Worm (Caenorhabditis elegans) whole organism, L4 larva: ENCODE results near the gene ZC250.5.

Experiments used
- D1046.2 ChIP-seq: fragments of 200-800 bp; sonication (Bioruptor generic); IDR thresholded peaks from 2 replicates; pipeline ENCODE4 v1.3.6; 2022; ENCODE audit warnings: missing genetic modification characterization, missing compliant biosample characterization
- F10B5.3 ChIP-seq: sonication (generic microtip); optimal IDR thresholded peaks from 2 replicates; lab custom pipeline; 2016; ENCODE audit warnings: mild to moderate bottlenecking, missing genetic modification characterization, missing compliant biosample characterization
- F37D6.2 ChIP-seq: sonication (generic microtip); optimal IDR thresholded peaks from 2 replicates; lab custom pipeline; 2016; ENCODE audit warnings: mild to moderate bottlenecking, missing genetic modification characterization, missing compliant biosample characterization
- F49E8.2 ChIP-seq: sonication (generic microtip); optimal IDR thresholded peaks from 2 replicates; lab custom pipeline; 2016; ENCODE audit warnings: missing compliant biosample characterization, mild to moderate bottlenecking, missing genetic modification characterization, borderline replicate concordance
- Y48G9A.11 ChIP-seq: fragments of 200-800 bp; sonication (Bioruptor generic); IDR thresholded peaks from 2 replicates; pipeline ENCODE4 v1.3.6; 2022; ENCODE audit warnings: missing genetic modification reagents, missing genetic modification characterization, missing compliant biosample characterization
- aha-1 ChIP-seq: fragments of 150-350 bp; peaks from one replicate; lab custom pipeline; 2014; ENCODE audit warnings: missing biosample characterization, missing genetic modification characterization
- arid-1 ChIP-seq: fragments of 200-800 bp; sonication (Bioruptor generic); conservative IDR thresholded peaks from 2 replicates; pipeline ENCODE4 v1.3.6; 2022; ENCODE audit warnings: missing genetic modification reagents, missing genetic modification characterization, missing compliant biosample characterization
- ceh-82 ChIP-seq: sonication (generic microtip); optimal IDR thresholded peaks from 2 replicates; lab custom pipeline; 2017; ENCODE audit warnings: missing biosample characterization, missing genetic modification characterization
- cey-2 ChIP-seq: sonication (generic microtip); optimal IDR thresholded peaks from 3 replicates; lab custom pipeline; 2017; ENCODE audit warnings: missing genetic modification characterization, mild to moderate bottlenecking, missing compliant biosample characterization, antibody characterized with exemption, borderline replicate concordance; ENCODE audit not compliant: insufficient read depth
- daf-16 ChIP-seq, 3 experiments: sonication (generic microtip); optimal IDR thresholded peaks; 2 replicates each; lab custom pipeline; 2016 to 2017; ENCODE audit warnings: missing genetic modification characterization in 3 of 3, missing genetic modification reagents in 3 of 3, mild to moderate bottlenecking in 2 of 3, missing compliant biosample characterization in 2 of 3, missing biosample characterization in 1 of 3, moderate library complexity in 1 of 3
- daf-19 ChIP-seq: fragments of 200-800 bp; sonication (Bioruptor generic); conservative IDR thresholded peaks from 2 replicates; pipeline ENCODE4 v1.3.6; 2022; ENCODE audit warnings: missing genetic modification characterization, missing compliant biosample characterization
- daf-8 ChIP-seq: fragments of 200-800 bp; sonication (Bioruptor generic); IDR thresholded peaks from 2 replicates; pipeline ENCODE4 v1.3.6; 2022; ENCODE audit warnings: missing genetic modification characterization, missing compliant biosample characterization
- dmd-6 ChIP-seq: fragments of 200-800 bp; sonication (Bioruptor generic); IDR thresholded peaks from 2 replicates; pipeline ENCODE4 v1.3.6; 2022; ENCODE audit warnings: missing genetic modification reagents, missing genetic modification characterization, missing compliant biosample characterization
- dpl-1 ChIP-seq: fragments of 150-350 bp; optimal IDR thresholded peaks from 2 replicates; lab custom pipeline; 2014; ENCODE audit warnings: missing biosample characterization, missing genetic modification reagents, missing genetic modification characterization
- dve-1 ChIP-seq: sonication (generic microtip); optimal IDR thresholded peaks from 2 replicates; lab custom pipeline; 2017; ENCODE audit warnings: antibody characterized with exemption, mild to moderate bottlenecking, missing genetic modification characterization, missing compliant biosample characterization; ENCODE audit not compliant: insufficient read depth
- egl-27 ChIP-seq: sonication (generic microtip); optimal IDR thresholded peaks from 3 replicates; lab custom pipeline; 2017; ENCODE audit warnings: missing biosample characterization, missing genetic modification reagents, missing genetic modification characterization
- fos-1 ChIP-seq: fragments of 150-350 bp; optimal IDR thresholded peaks from 2 replicates; lab custom pipeline; 2014; ENCODE audit warnings: missing biosample characterization, missing genetic modification characterization
- hlh-11 ChIP-seq: fragments of 200-800 bp; sonication (Bioruptor generic); optimal IDR thresholded peaks from 2 replicates; lab custom pipeline; 2018; ENCODE audit warnings: mild to moderate bottlenecking, missing genetic modification characterization, missing compliant biosample characterization
- lin-13 ChIP-seq: fragments of 150-350 bp; optimal IDR thresholded peaks from 2 replicates; lab custom pipeline; 2014; ENCODE audit warnings: missing biosample characterization, missing genetic modification reagents, missing genetic modification characterization
- lin-29 ChIP-seq: fragments of 200-800 bp; sonication (Bioruptor generic); IDR thresholded peaks from 2 replicates; pipeline ENCODE4 v1.3.6; 2022; ENCODE audit warnings: missing genetic modification reagents, missing genetic modification characterization, missing compliant biosample characterization
- madf-9 ChIP-seq: fragments of 200-800 bp; sonication (Bioruptor generic); conservative IDR thresholded peaks from 2 replicates; pipeline ENCODE4 v1.3.6; 2022; ENCODE audit warnings: missing genetic modification reagents, missing genetic modification characterization, missing compliant biosample characterization
- mxl-2 ChIP-seq: fragments of 200-800 bp; sonication (Bioruptor generic); conservative IDR thresholded peaks from 2 replicates; pipeline ENCODE4 v1.3.6; 2022; ENCODE audit warnings: missing genetic modification reagents, missing genetic modification characterization, missing compliant biosample characterization
- nhr-10 ChIP-seq: fragments of 150-350 bp; optimal IDR thresholded peaks from 2 replicates; lab custom pipeline; 2014; ENCODE audit warnings: missing biosample characterization, missing genetic modification characterization
- nhr-102 ChIP-seq: sonication (generic microtip); optimal IDR thresholded peaks from 2 replicates; lab custom pipeline; 2016; ENCODE audit warnings: mild to moderate bottlenecking, missing genetic modification characterization, moderate library complexity, missing compliant biosample characterization
- nhr-48 ChIP-seq: sonication (generic microtip); optimal IDR thresholded peaks from 2 replicates; lab custom pipeline; 2016; ENCODE audit warnings: mild to moderate bottlenecking, missing genetic modification characterization, missing compliant biosample characterization
- nhr-76 ChIP-seq: fragments of 150-350 bp; optimal IDR thresholded peaks from 2 replicates; lab custom pipeline; 2014; ENCODE audit warnings: missing biosample characterization, missing genetic modification characterization
- pha-4 ChIP-seq, 2 experiments: fragments of 150-350 bp in 1 of 2; fragments of 200-800 bp in 1 of 2; sonication (Bioruptor generic) in 1 of 2; IDR thresholded peaks in 1 of 2; optimal IDR thresholded peaks in 1 of 2; 2 replicates each; pipeline versions ENCODE4 v1.3.6 to Lab custom; 2014 to 2022; ENCODE audit warnings: missing genetic modification characterization in 2 of 2, missing genetic modification reagents in 2 of 2, missing biosample characterization in 1 of 2, missing compliant biosample characterization in 1 of 2
- php-3 ChIP-seq: fragments of 200-800 bp; sonication (Bioruptor generic); IDR thresholded peaks from 2 replicates; pipeline ENCODE4 v1.3.6; 2022; ENCODE audit warnings: missing genetic modification reagents, missing genetic modification characterization, missing compliant biosample characterization
- pqm-1 ChIP-seq: sonication (generic microtip); optimal IDR thresholded peaks from 2 replicates; lab custom pipeline; 2017; ENCODE audit warnings: missing biosample characterization, missing genetic modification characterization
- rbr-2 ChIP-seq: sonication (generic microtip); optimal IDR thresholded peaks from 2 replicates; lab custom pipeline; 2016; ENCODE audit warnings: missing genotype, missing genetic modification characterization, missing compliant biosample characterization
- saeg-2 ChIP-seq: fragments of 200-800 bp; sonication (Bioruptor generic); IDR thresholded peaks from 2 replicates; pipeline ENCODE4 v1.3.6; 2022; ENCODE audit warnings: missing genetic modification reagents, missing genetic modification characterization, missing compliant biosample characterization
- sdz-12 ChIP-seq: fragments of 200-800 bp; sonication (Bioruptor generic); optimal IDR thresholded peaks from 2 replicates; lab custom pipeline; 2018; ENCODE audit warnings: mild to moderate bottlenecking, missing genetic modification characterization, missing compliant biosample characterization
- set-16 ChIP-seq: fragments of 200-800 bp; sonication (Bioruptor generic); IDR thresholded peaks from 2 replicates; pipeline ENCODE4 v1.3.6; 2022; ENCODE audit warnings: missing genetic modification reagents, missing genetic modification characterization, missing compliant biosample characterization
- spr-1 ChIP-seq: sonication (generic microtip); optimal IDR thresholded peaks from 2 replicates; lab custom pipeline; 2016; ENCODE audit warnings: mild to moderate bottlenecking, missing genetic modification characterization, missing compliant biosample characterization
- unc-130 ChIP-seq: sonication (generic microtip); optimal IDR thresholded peaks from 2 replicates; lab custom pipeline; 2016; ENCODE audit warnings: missing genetic modification reagents, missing genetic modification characterization, missing compliant biosample characterization
- zfp-2 ChIP-seq: sonication (generic microtip); optimal IDR thresholded peaks from 2 replicates; lab custom pipeline; 2016; ENCODE audit warnings: mild to moderate bottlenecking, missing genetic modification characterization, missing compliant biosample characterization
- zip-11 ChIP-seq: fragments of 200-800 bp; sonication (Bioruptor generic); IDR thresholded peaks from 2 replicates; pipeline ENCODE4 v1.3.6; 2022; ENCODE audit warnings: missing genetic modification characterization, missing compliant biosample characterization
- zip-2 ChIP-seq: fragments of 150-350 bp; optimal IDR thresholded peaks from 2 replicates; lab custom pipeline; 2014; ENCODE audit warnings: missing biosample characterization, missing genetic modification characterization
- ztf-7 ChIP-seq: fragments of 150-350 bp; optimal IDR thresholded peaks from 2 replicates; lab custom pipeline; 2014; ENCODE audit warnings: missing biosample characterization, missing genetic modification characterization

The ZC250.5 gene

ce11 chrV:5820401-5820800, 14.8 kb downstream of the ZC250.5 start (continued):
- no peak for TF ChIP-seq mxl-2
- no peak for TF ChIP-seq F37D6.2 (tag; lab: Kevin White, UChicago)
- TF ChIP-seq nhr-102 (tag; lab: Kevin White, UChicago), result no peak
- TF ChIP-seq php-3 (GFP tag; lab: Robert Waterston, UW), result no peak
- no peak for TF ChIP-seq spr-1 (tag; lab: Kevin White, UChicago)
- no peak for TF ChIP-seq ceh-82 (tag; lab: Kevin White, UChicago)
- no peak for TF ChIP-seq daf-8
- TF ChIP-seq egl-27 (tag; lab: Kevin White, UChicago), result no peak
- TF ChIP-seq lin-13 (GFP tag; lab: Kevin White, UChicago), result no peak
- no peak for TF ChIP-seq fos-1 (tag; lab: Kevin White, UChicago)
- TF ChIP-seq nhr-76, result no peak
- TF ChIP-seq ztf-7 (tag; lab: Kevin White, UChicago), result no peak
- peak; percentile 0 for TF ChIP-seq pqm-1 (tag; lab: Kevin White, UChicago)
- no peak for TF ChIP-seq dpl-1 (GFP tag; lab: Kevin White, UChicago)
- no peak for TF ChIP-seq daf-16 (GFP tag; optimal IDR thresholded peaks at IDR 0.05; lab: Kevin White, UChicago)
- TF ChIP-seq daf-16 (tag; optimal IDR thresholded peaks at IDR 0.05; lab: Kevin White, UChicago), result peak; percentile 10
- peak; percentile 31 for TF ChIP-seq nhr-48 (tag; lab: Kevin White, UChicago)
- TF ChIP-seq arid-1 (GFP tag; lab: Robert Waterston, UW), result no peak
- TF ChIP-seq sdz-12 (GFP tag; lab: Kevin White, UChicago), result no peak
- TF ChIP-seq madf-9, result no peak
- no peak for TF ChIP-seq zip-11 (GFP tag; lab: Robert Waterston, UW)
- no peak for TF ChIP-seq saeg-2 (GFP tag; lab: Robert Waterston, UW)
- TF ChIP-seq, all 104 proteins: peak for 6

- TF ChIP-seq hlh-11 (tag; lab: Kevin White, UChicago) (peak; percentile 77), D1046.2 (GFP tag; lab: Robert Waterston, UW) (no peak), F37D6.2 (tag; lab: Kevin White, UChicago) (no peak), set-16 (GFP tag; lab: Robert Waterston, UW) (no peak), zfp-2 (tag; lab: Kevin White, UChicago) (no peak), pha-4 (GFP tag; IDR thresholded peaks at IDR 0.05; lab: Robert Waterston, UW) (no peak), pha-4 (tag; optimal IDR thresholded peaks at IDR 0.05; lab: Kevin White, UChicago) (no peak), F10B5.3 (tag; lab: Kevin White, UChicago) (no peak), lin-29 (GFP tag; lab: Robert Waterston, UW) (no peak), zip-2 (tag; lab: Kevin White, UChicago) (no peak), dve-1 (tag; lab: Kevin White, UChicago) (peak; percentile 45), daf-19 (GFP tag; lab: Robert Waterston, UW) (no peak), aha-1 (tag; lab: Kevin White, UChicago) (peak; percentile 7), unc-130 (GFP tag; lab: Kevin White, UChicago) (no peak), daf-16 (GFP tag; optimal IDR thresholded peaks at IDR 0.05; lab: Kevin White, UChicago) (no peak), daf-16 (tag; optimal IDR thresholded peaks at IDR 0.05; lab: Kevin White, UChicago) (peak; percentile 43), rbr-2 (tag; lab: Kevin White, UChicago) (no peak), Y48G9A.11 (GFP tag; lab: Robert Waterston, UW) (no peak), F49E8.2 (no peak), nhr-10 (tag; lab: Kevin White, UChicago) (no peak), egl-27 (tag; lab: Kevin White, UChicago) (no peak), nhr-102 (tag; lab: Kevin White, UChicago) (peak; percentile 38), dmd-6 (peak; percentile 92), pqm-1 (tag; lab: Kevin White, UChicago) (peak; percentile 75), nhr-48 (tag; lab: Kevin White, UChicago) (peak; percentile 56), cey-2 (no peak)
Measured at ce11 chrV:5821451-5822143, 16.0 kb downstream of the ZC250.5 start.
